Worm (Caenorhabditis elegans) whole organism, midembryonic: Measurements from ENCODE around the gene C06B3.7.

Experiments used
- T22C8.4 ChIP-seq: fragments of 200-800 bp; sonication (Bioruptor generic); IDR thresholded peaks from 2 replicates; pipeline ENCODE4 v1.3.6; 2022; ENCODE audit warnings: missing genetic modification characterization, missing compliant biosample characterization
- tab-1 ChIP-seq: fragments of 200-800 bp; sonication (Bioruptor generic); IDR thresholded peaks from 2 replicates; pipeline ENCODE4 v1.3.6; 2022; ENCODE audit warnings: missing genetic modification characterization, missing compliant biosample characterization
- ztf-23 ChIP-seq: fragments of 200-800 bp; sonication (Bioruptor generic); IDR thresholded peaks from 2 replicates; pipeline ENCODE4 v1.3.6; 2022; ENCODE audit warnings: missing genetic modification reagents, missing genetic modification characterization, missing compliant biosample characterization
- ztf-29 ChIP-seq: fragments of 200-800 bp; sonication (Bioruptor generic); IDR thresholded peaks from 2 replicates; pipeline ENCODE4 v1.3.6; 2022; ENCODE audit warnings: missing genetic modification reagents, missing genetic modification characterization, missing compliant biosample characterization

ce11 chrV:13957691-13958090 is 48.2 kb downstream of the C06B3.7 start:
- TF ChIP-seq tab-1 (GFP tag; lab: Robert Waterston, UW) (no peak), T22C8.4 (GFP tag; lab: Robert Waterston, UW) (no peak), ztf-29 (GFP tag; lab: Robert Waterston, UW) (no peak), ztf-23 (no peak)
